Worm (Caenorhabditis elegans) whole organism, L4 larva: ENCODE measurements around the gene rmd-1.

ENCODE experiments used
- F26F4.8 ChIP-seq: fragments of 200-800 bp; sonication (Bioruptor generic); conservative IDR thresholded peaks from 2 replicates; pipeline ENCODE4 v1.3.6; 2022; ENCODE audit warnings: missing genetic modification characterization, missing compliant biosample characterization
- T20F7.1 ChIP-seq: fragments of 200-800 bp; sonication (Bioruptor generic); optimal IDR thresholded peaks from 2 replicates; lab custom pipeline; 2018; ENCODE audit warnings: mild to moderate bottlenecking, missing genetic modification characterization, missing compliant biosample characterization
- Y105C5A.15 ChIP-seq: fragments of 200-800 bp; sonication (Bioruptor generic); IDR thresholded peaks from 2 replicates; pipeline ENCODE4 v1.3.6; 2022; ENCODE audit warnings: missing genetic modification characterization, missing compliant biosample characterization
- ZK337.2 ChIP-seq: fragments of 200-800 bp; sonication (Bioruptor generic); IDR thresholded peaks from 2 replicates; pipeline ENCODE4 v1.3.6; 2022; ENCODE audit warnings: missing genetic modification reagents, missing genetic modification characterization, missing compliant biosample characterization
- ZK546.5 ChIP-seq, 2 experiments: sonication (generic microtip); optimal IDR thresholded peaks; 2 replicates each; lab custom pipeline; 2017; ENCODE audit warnings: missing biosample characterization in 2 of 2, missing genetic modification characterization in 2 of 2
- aha-1 ChIP-seq: fragments of 150-350 bp; peaks from one replicate; lab custom pipeline; 2014; ENCODE audit warnings: missing biosample characterization, missing genetic modification characterization
- aly-2 ChIP-seq: sonication (generic microtip); optimal IDR thresholded peaks from 2 replicates; lab custom pipeline; 2018; ENCODE audit warnings: missing biosample characterization, missing genetic modification characterization
- ceh-20 ChIP-seq: fragments of 200-800 bp; sonication (Bioruptor generic); IDR thresholded peaks from 2 replicates; pipeline ENCODE4 v1.3.6; 2022; ENCODE audit warnings: missing genetic modification reagents, missing genetic modification characterization, missing compliant biosample characterization
- ceh-32 ChIP-seq: sonication (generic microtip); optimal IDR thresholded peaks from 2 replicates; lab custom pipeline; 2016; ENCODE audit warnings: mild to moderate bottlenecking, missing genetic modification characterization, missing compliant biosample characterization; ENCODE audit not compliant: poor library complexity
- ceh-82 ChIP-seq: sonication (generic microtip); optimal IDR thresholded peaks from 2 replicates; lab custom pipeline; 2017; ENCODE audit warnings: missing biosample characterization, missing genetic modification characterization
- daf-12 ChIP-seq: fragments of 150-350 bp; optimal IDR thresholded peaks from 2 replicates; lab custom pipeline; 2014; ENCODE audit warnings: missing biosample characterization, missing genetic modification reagents, missing genetic modification characterization
- daf-19 ChIP-seq: fragments of 200-800 bp; sonication (Bioruptor generic); conservative IDR thresholded peaks from 2 replicates; pipeline ENCODE4 v1.3.6; 2022; ENCODE audit warnings: missing genetic modification characterization, missing compliant biosample characterization
- dmd-8 ChIP-seq: fragments of 200-800 bp; sonication (Bioruptor generic); IDR thresholded peaks from 2 replicates; pipeline ENCODE4 v1.3.6; 2022; ENCODE audit warnings: missing genetic modification characterization, missing compliant biosample characterization
- dmd-9 ChIP-seq: fragments of 200-800 bp; sonication (Bioruptor generic); IDR thresholded peaks from 2 replicates; pipeline ENCODE4 v1.3.6; 2022; ENCODE audit warnings: missing genetic modification reagents, missing genetic modification characterization, missing compliant biosample characterization
- duxl-1 ChIP-seq: sonication (generic microtip); optimal IDR thresholded peaks from 2 replicates; lab custom pipeline; 2016; ENCODE audit warnings: mild to moderate bottlenecking, missing genetic modification characterization, moderate library complexity, missing compliant biosample characterization; ENCODE audit not compliant: poor library complexity
- egl-27 ChIP-seq: sonication (generic microtip); optimal IDR thresholded peaks from 3 replicates; lab custom pipeline; 2017; ENCODE audit warnings: missing biosample characterization, missing genetic modification reagents, missing genetic modification characterization
- fkh-10 ChIP-seq: fragments of 150-350 bp; optimal IDR thresholded peaks from 2 replicates; lab custom pipeline; 2014; ENCODE audit warnings: missing biosample characterization, missing genetic modification reagents, missing genetic modification characterization
- lim-7 ChIP-seq: fragments of 200-800 bp; sonication (Bioruptor generic); IDR thresholded peaks from 2 replicates; pipeline ENCODE4 v1.3.6; 2022; ENCODE audit warnings: missing genetic modification characterization, missing compliant biosample characterization
- lin-29 ChIP-seq: fragments of 200-800 bp; sonication (Bioruptor generic); IDR thresholded peaks from 2 replicates; pipeline ENCODE4 v1.3.6; 2022; ENCODE audit warnings: missing genetic modification reagents, missing genetic modification characterization, missing compliant biosample characterization
- mes-2 ChIP-seq: sonication (generic microtip); optimal IDR thresholded peaks from 2 replicates; lab custom pipeline; 2016; ENCODE audit warnings: missing genotype, mild to moderate bottlenecking, missing genetic modification characterization, missing compliant biosample characterization; ENCODE audit not compliant: poor library complexity, severe bottlenecking
- mxl-2 ChIP-seq: fragments of 200-800 bp; sonication (Bioruptor generic); conservative IDR thresholded peaks from 2 replicates; pipeline ENCODE4 v1.3.6; 2022; ENCODE audit warnings: missing genetic modification reagents, missing genetic modification characterization, missing compliant biosample characterization
- nhr-11 ChIP-seq: fragments of 150-350 bp; optimal IDR thresholded peaks from 2 replicates; lab custom pipeline; 2014; ENCODE audit warnings: missing biosample characterization, missing genetic modification characterization
- nhr-111 ChIP-seq: fragments of 200-800 bp; sonication (Bioruptor generic); optimal IDR thresholded peaks from 2 replicates; lab custom pipeline; 2018; ENCODE audit warnings: mild to moderate bottlenecking, missing genetic modification characterization, missing compliant biosample characterization
- nhr-237 ChIP-seq: sonication (generic microtip); optimal IDR thresholded peaks from 2 replicates; lab custom pipeline; 2017; ENCODE audit warnings: missing biosample characterization, missing genetic modification characterization
- nhr-41 ChIP-seq: fragments of 200-800 bp; sonication (Bioruptor generic); IDR thresholded peaks from 2 replicates; pipeline ENCODE4 v1.3.6; 2022; ENCODE audit warnings: missing genetic modification reagents, missing genetic modification characterization, missing compliant biosample characterization
- nhr-77 ChIP-seq: fragments of 150-350 bp; optimal IDR thresholded peaks from 2 replicates; lab custom pipeline; 2014; ENCODE audit warnings: missing biosample characterization, missing genetic modification characterization
- php-3 ChIP-seq: fragments of 200-800 bp; sonication (Bioruptor generic); IDR thresholded peaks from 2 replicates; pipeline ENCODE4 v1.3.6; 2022; ENCODE audit warnings: missing genetic modification reagents, missing genetic modification characterization, missing compliant biosample characterization
- tra-1 ChIP-seq: fragments of 200-800 bp; sonication (Bioruptor generic); IDR thresholded peaks from 2 replicates; pipeline ENCODE4 v1.3.6; 2022; ENCODE audit warnings: missing genetic modification reagents, missing genetic modification characterization, missing compliant biosample characterization
- unc-39 ChIP-seq: sonication (generic microtip); optimal IDR thresholded peaks from 2 replicates; lab custom pipeline; 2017; ENCODE audit warnings: missing biosample characterization, missing genetic modification characterization
- unc-62 ChIP-seq, 3 experiments: fragments of 150-350 bp in 1 of 3; sonication (generic microtip); optimal IDR thresholded peaks in 2 of 3; peaks in 1 of 3; 1 replicate in 1 of 3; 2 replicates in 2 of 3; lab custom pipeline; 2014 to 2017; ENCODE audit warnings: missing biosample characterization in 3 of 3, missing genetic modification characterization in 3 of 3, missing genetic modification reagents in 3 of 3, missing genotype in 1 of 3
- zfp-2 ChIP-seq: sonication (generic microtip); optimal IDR thresholded peaks from 2 replicates; lab custom pipeline; 2016; ENCODE audit warnings: mild to moderate bottlenecking, missing genetic modification characterization, missing compliant biosample characterization
- zfp-3 ChIP-seq: fragments of 200-800 bp; sonication (Bioruptor generic); conservative IDR thresholded peaks from 2 replicates; pipeline ENCODE4 v1.3.6; 2022; ENCODE audit warnings: missing genetic modification reagents, missing genetic modification characterization, missing compliant biosample characterization
- zip-2 ChIP-seq: fragments of 150-350 bp; optimal IDR thresholded peaks from 2 replicates; lab custom pipeline; 2014; ENCODE audit warnings: missing biosample characterization, missing genetic modification characterization

rmd-1 gene

DNA sequence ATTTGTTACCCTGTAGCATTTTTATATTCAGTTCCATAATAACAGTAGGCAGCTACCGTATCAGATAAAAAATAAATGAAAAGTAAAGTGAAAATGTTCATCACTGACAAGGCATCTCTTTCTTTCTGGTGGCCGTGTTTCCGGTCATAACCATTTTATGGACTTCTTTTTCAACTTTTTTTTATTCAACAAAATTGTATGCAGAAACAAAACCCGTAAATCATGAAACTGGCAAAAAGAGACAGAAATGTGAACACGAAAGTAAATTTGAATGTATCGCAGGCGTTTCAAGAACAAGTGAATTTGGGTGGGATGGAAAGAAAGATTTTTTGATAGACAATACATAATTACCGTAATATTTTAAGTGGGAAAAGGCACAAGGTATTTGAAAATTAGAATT, 33.8 kb upstream of the rmd-1 start, which contains the start of gene clec-162:
Gene clec-162 (minus strand): TSS at position 101 of the 400 bp plus-strand sequence.
- TF ChIP-seq nhr-41 (no peak), nhr-237 (tag; lab: Kevin White, UChicago) (no peak), mes-2 (tag; lab: Kevin White, UChicago) (no peak), F26F4.8 (GFP tag; lab: Robert Waterston, UW) (no peak), egl-27 (tag; lab: Kevin White, UChicago) (no peak), zip-2 (tag; lab: Kevin White, UChicago) (no peak), dmd-9 (GFP tag; lab: Robert Waterston, UW) (no peak), T20F7.1 (GFP tag; lab: Kevin White, UChicago) (no peak), php-3 (GFP tag; lab: Robert Waterston, UW) (no peak), zfp-2 (tag; lab: Kevin White, UChicago) (no peak), nhr-77 (no peak), daf-19 (no peak), aly-2 (tag; lab: Kevin White, UChicago) (no peak), lin-29 (GFP tag; lab: Robert Waterston, UW) (no peak), ceh-32 (tag; lab: Kevin White, UChicago) (no peak)

DNA sequence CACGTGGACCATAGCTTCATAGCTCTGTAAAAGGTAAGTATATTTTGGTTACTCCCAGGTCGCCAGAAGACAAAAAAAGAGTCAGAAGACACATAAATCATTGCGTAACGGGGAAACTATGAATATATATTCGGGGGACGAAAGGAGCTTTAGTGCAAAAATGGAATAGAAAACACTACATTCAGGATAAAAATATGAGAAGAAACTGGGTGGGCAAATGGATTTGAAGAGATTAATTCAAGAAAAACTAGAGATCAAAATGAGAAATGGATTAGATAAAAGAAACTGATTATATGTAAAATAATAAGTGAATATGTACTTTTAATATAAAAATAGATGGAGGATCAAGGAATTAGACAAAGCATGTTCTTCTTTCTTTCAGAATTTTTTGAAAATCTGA, 31.5 kb upstream of the rmd-1 start, which contains the start of gene C07A9.12:
Gene C07A9.12 (minus strand): TSS at position 101 of the 400 bp plus-strand sequence.
- TF ChIP-seq daf-12 (tag; lab: Kevin White, UChicago) (no peak), zfp-3 (GFP tag; lab: Robert Waterston, UW) (no peak), duxl-1 (no peak), unc-39 (tag; lab: Kevin White, UChicago) (no peak), dmd-8 (GFP tag; lab: Robert Waterston, UW) (no peak), nhr-111 (GFP tag; lab: Kevin White, UChicago) (no peak), aly-2 (tag; lab: Kevin White, UChicago) (no peak), lin-29 (GFP tag; lab: Robert Waterston, UW) (no peak), mes-2 (tag; lab: Kevin White, UChicago) (no peak), ZK546.5 (tag; optimal IDR thresholded peaks at IDR 0.05; lab: Kevin White, UChicago) (no peak), mxl-2 (GFP tag; lab: Robert Waterston, UW) (no peak), aha-1 (tag; lab: Kevin White, UChicago) (no peak), lim-7 (GFP tag; lab: Robert Waterston, UW) (no peak), zip-2 (tag; lab: Kevin White, UChicago) (no peak), ceh-82 (tag; lab: Kevin White, UChicago) (no peak)

DNA sequence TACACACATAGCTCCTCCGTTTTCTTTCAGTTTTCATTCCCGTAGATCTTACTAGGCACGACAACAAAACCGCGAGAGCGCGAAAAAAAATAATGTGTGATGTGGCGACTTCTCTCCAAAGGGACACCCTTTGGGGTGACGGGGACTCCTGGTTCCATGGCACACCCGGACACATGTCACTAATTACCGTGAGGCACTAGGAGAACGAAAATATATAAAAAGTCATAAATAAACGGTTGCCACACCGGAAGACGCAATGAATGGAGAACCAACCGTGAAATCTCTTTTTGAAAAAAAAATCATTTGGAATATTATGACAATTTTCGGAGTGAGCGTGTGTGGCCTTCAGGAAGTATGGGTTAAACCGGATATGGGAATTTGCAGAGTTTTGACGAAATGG, 28.5 kb upstream of the rmd-1 start:
- TF ChIP-seq aha-1 (tag; lab: Kevin White, UChicago) (peak; percentile 80), php-3 (GFP tag; lab: Robert Waterston, UW) (no peak)

DNA sequence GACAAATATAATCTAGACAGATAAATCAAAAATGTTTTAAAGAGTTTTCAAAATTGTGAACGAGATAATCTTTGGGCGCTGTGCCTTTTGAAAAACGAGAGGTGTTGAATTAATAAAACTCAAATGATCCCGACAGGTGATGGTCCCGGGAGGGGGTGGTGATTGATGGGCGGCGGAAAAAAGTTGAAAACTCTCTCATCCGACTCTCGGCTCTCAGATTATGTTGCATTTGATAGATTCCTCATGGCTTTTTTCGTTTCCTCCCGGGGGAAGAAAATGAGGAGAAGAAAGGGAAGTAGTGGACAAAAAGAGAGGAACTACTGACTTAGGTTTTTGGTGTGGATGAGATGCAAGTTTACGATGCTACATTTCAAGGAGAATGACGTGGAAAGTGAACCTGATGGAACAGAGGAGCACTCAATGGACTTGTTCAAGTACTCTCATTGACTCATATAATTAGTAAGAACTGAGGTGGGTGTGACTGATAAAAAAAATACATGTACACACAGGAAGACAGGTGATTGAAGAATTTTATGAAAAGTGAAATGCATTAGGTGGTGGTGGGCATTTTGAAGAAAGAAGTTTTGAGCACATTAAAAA, 27.5 kb upstream of the rmd-1 start:
- TF ChIP-seq tra-1 (peak; percentile 64; the same call in 1 of the 2 replicates), fkh-10 (GFP tag; lab: Kevin White, UChicago) (no peak), nhr-11 (tag; lab: Kevin White, UChicago) (peak; percentile 16), ZK546.5 (tag; optimal IDR thresholded peaks at IDR 0.05; lab: Kevin White, UChicago) (no peak), unc-62 (GFP tag; optimal IDR thresholded peaks at IDR 0.05 in 1 of 2; lab: Kevin White, UChicago) (peak in 1 of 2 experiments; percentile 99), unc-62 (tag; optimal IDR thresholded peaks at IDR 0.05; lab: Kevin White, UChicago) (no peak), egl-27 (tag; lab: Kevin White, UChicago) (no peak), Y105C5A.15 (GFP tag; lab: Robert Waterston, UW) (no peak), nhr-237 (tag; lab: Kevin White, UChicago) (no peak), ceh-20 (GFP tag; lab: Robert Waterston, UW) (peak; percentile 83), ZK337.2 (GFP tag; lab: Robert Waterston, UW) (peak; percentile 26; the same call in 1 of the 2 replicates)
- TF ChIP-seq, all 104 proteins: peak for 5
